Worm (Caenorhabditis elegans): ENCODE measurements around the gene D1079.1.

DNA sequence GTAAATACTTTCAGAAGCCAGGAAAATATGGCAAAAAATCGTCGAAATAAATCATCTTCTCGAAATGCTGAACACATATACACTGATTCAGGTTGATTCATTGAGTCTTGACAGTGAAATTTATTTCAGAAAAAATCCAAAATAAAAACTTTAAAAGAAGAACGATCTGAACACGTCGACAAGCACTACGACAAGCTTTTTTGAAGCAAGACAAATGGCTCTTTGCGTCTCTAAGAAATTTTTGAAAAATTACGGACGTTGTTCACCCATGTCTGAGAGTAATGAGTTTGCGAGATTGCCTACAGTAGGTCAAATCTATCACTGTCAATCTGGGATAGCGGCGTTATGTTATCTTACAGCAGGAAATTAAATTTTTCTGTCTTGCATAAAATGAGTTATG, 26.2 kb upstream of the D1079.1 start, which contains the start of gene R160.2:
- TF ChIP-seq egl-43 (GFP tag; IDR thresholded peaks at IDR 0.05), result no peak
- no peak for TF ChIP-seq nhr-48 (tag; optimal IDR thresholded peaks at IDR 0.05)
- no peak for TF ChIP-seq unc-130 (GFP tag; optimal IDR thresholded peaks at IDR 0.05)
- TF ChIP-seq lin-29 (GFP tag; IDR thresholded peaks at IDR 0.05), result no peak
- no peak for TF ChIP-seq unc-62 (GFP tag; optimal IDR thresholded peaks at IDR 0.05 in 1 of 2)
- no peak for TF ChIP-seq unc-62 (tag; optimal IDR thresholded peaks at IDR 0.05)
- no peak for TF ChIP-seq php-3 (GFP tag; IDR thresholded peaks at IDR 0.05)
- no peak for TF ChIP-seq zfp-2 (tag; optimal IDR thresholded peaks at IDR 0.05)
- no peak for TF ChIP-seq unc-39 (tag; optimal IDR thresholded peaks at IDR 0.05)
- no peak for TF ChIP-seq fkh-10 (GFP tag; optimal IDR thresholded peaks at IDR 0.05)
- TF ChIP-seq pqm-1 (tag; optimal IDR thresholded peaks at IDR 0.05), result no peak
- no peak for TF ChIP-seq ama-1 (optimal IDR thresholded peaks at IDR 0.05)
- no peak for TF ChIP-seq zfp-3 (GFP tag; conservative IDR thresholded peaks at IDR 0.05)
- TF ChIP-seq daf-12 (tag; optimal IDR thresholded peaks at IDR 0.05), result no peak
